Fruit fly (Drosophila melanogaster): ENCODE measurements around the gene CG1571.

CG1571 gene

dm6 chrX:8100826-8101079 is 25.1 kb downstream of the CG1571 start:
- TF ChIP-seq ey (GFP tag; optimal IDR thresholded peaks at IDR 0.05) (no peak), Myc (optimal IDR thresholded peaks at IDR 0.05) (no peak), Jra (GFP tag; optimal IDR thresholded peaks at IDR 0.05) (no peak), CrebA (GFP tag; optimal IDR thresholded peaks at IDR 0.05; ENCODE audit: borderline replicate concordance) (no peak), dl (GFP tag; optimal IDR thresholded peaks at IDR 0.05; ENCODE audit: insufficient read depth in 1 of 2, partially characterized antibody in 2 of 2) (no peak), sage (GFP tag; optimal IDR thresholded peaks at IDR 0.05) (no peak), Dif (GFP tag; optimal IDR thresholded peaks at IDR 0.05; ENCODE audit: partially characterized antibody) (no peak), h (GFP tag; optimal IDR thresholded peaks at IDR 0.05) (no peak), psq (GFP tag; optimal IDR thresholded peaks at IDR 0.05) (no peak), Vsx2 (GFP tag; optimal IDR thresholded peaks at IDR 0.05; ENCODE audit: partially characterized antibody) (no peak), N (GFP tag; optimal IDR thresholded peaks at IDR 0.05) (no peak), GATAd (GFP tag; optimal IDR thresholded peaks at IDR 0.05) (no peak), Hr78 (GFP tag; optimal IDR thresholded peaks at IDR 0.05) (no peak), br (GFP tag; optimal IDR thresholded peaks at IDR 0.05) (no peak), HLH106 (tag; optimal IDR thresholded peaks at IDR 0.05) (no peak), CG9705 (GFP tag; optimal IDR thresholded peaks at IDR 0.05) (no peak)

DNA sequence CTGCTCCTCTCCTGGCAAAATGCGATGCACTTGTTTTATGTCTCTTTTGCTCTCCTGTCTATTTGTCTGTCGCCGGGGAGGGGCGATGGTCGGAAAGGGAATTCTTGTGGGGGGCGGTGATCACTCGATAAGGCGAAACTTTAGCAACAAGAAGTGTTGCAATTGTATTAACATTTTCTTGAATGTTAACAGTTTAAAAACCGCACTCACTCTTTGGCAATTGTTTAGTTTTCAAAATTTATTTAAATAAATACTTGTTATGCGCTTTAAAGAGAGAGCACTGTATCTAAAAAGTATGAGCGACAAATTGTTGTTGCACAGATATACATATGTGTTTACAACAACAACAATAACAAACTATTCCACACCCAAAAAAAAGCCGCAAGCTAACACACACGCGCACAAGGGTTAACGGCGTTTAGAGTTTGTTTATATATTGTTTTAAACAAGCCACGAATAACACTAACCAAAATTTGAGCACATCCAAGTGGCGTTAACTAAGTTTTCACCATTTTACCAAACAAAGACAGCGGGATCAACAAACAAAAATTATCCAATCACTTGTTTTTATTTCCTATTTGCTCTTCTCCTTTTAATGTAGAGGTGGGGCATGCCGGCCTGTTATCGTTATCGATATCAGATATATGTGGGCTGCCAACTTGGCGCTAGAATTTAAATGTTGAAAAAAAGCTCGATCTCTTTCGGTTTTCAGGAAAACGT is 26.0 kb downstream of the CG1571 start, which contains the start of gene CG2258:
Gene CG2258, minus strand, starts transcription at position 617 of the 720 bp plus-strand sequence.
- TF ChIP-seq rgr (GFP tag; optimal IDR thresholded peaks at IDR 0.05) (peak; percentile 84), Sp1 (GFP tag; optimal IDR thresholded peaks at IDR 0.05) (peak; percentile 75), woc (GFP tag; optimal IDR thresholded peaks at IDR 0.05) (peak; percentile 69), psq (GFP tag; optimal IDR thresholded peaks at IDR 0.05) (peak; percentile 65), Vsx2 (GFP tag; optimal IDR thresholded peaks at IDR 0.05; ENCODE audit: partially characterized antibody) (no peak), br (GFP tag; optimal IDR thresholded peaks at IDR 0.05) (peak; percentile 71), ey (GFP tag; optimal IDR thresholded peaks at IDR 0.05) (peak; percentile 61), Dfd (GFP tag; optimal IDR thresholded peaks at IDR 0.05) (no peak), CrebA (GFP tag; optimal IDR thresholded peaks at IDR 0.05; ENCODE audit: borderline replicate concordance) (no peak), brk (GFP tag; optimal IDR thresholded peaks at IDR 0.05) (no peak), Mio (GFP tag; optimal IDR thresholded peaks at IDR 0.05) (no peak), foxo (GFP tag; optimal IDR thresholded peaks at IDR 0.05) (peak in 1 of 2 experiments; percentile 65), pan (optimal IDR thresholded peaks at IDR 0.05) (no peak), h (GFP tag; optimal IDR thresholded peaks at IDR 0.05) (peak; percentile 83), Hnf4 (GFP tag; optimal IDR thresholded peaks at IDR 0.05) (peak; percentile 72), Rel (GFP tag; optimal IDR thresholded peaks at IDR 0.05) (no peak), Rel (tag; optimal IDR thresholded peaks at IDR 0.05) (peak; percentile 39), HLH106 (tag; optimal IDR thresholded peaks at IDR 0.05) (peak; percentile 73), OdsH (GFP tag; optimal IDR thresholded peaks at IDR 0.05) (peak; percentile 74), fru (GFP tag; optimal IDR thresholded peaks at IDR 0.05) (peak; percentile 59), CG9705 (GFP tag; optimal IDR thresholded peaks at IDR 0.05) (peak; percentile 53), sage (GFP tag; optimal IDR thresholded peaks at IDR 0.05) (peak; percentile 39), Jra (GFP tag; optimal IDR thresholded peaks at IDR 0.05) (peak; percentile 37), dmrt93B (GFP tag; optimal IDR thresholded peaks at IDR 0.05) (peak; percentile 46), CG32264 (GFP tag; optimal IDR thresholded peaks at IDR 0.05) (peak; percentile 17)

- TF ChIP-seq lola (GFP tag; optimal IDR thresholded peaks at IDR 0.05) (no peak), pan (optimal IDR thresholded peaks at IDR 0.05) (no peak), Dfd (GFP tag; optimal IDR thresholded peaks at IDR 0.05) (no peak), fru (GFP tag; optimal IDR thresholded peaks at IDR 0.05) (peak; percentile 23), h (GFP tag; optimal IDR thresholded peaks at IDR 0.05) (peak; percentile 12), Rel (GFP tag; optimal IDR thresholded peaks at IDR 0.05) (no peak), Rel (tag; optimal IDR thresholded peaks at IDR 0.05) (peak; percentile 61)
Observed at dm6 chrX:8106281-8107050, 30.8 kb downstream of the CG1571 start.

dm6 chrX:8107936-8108335 is 32.3 kb downstream of the CG1571 start:
- TF ChIP-seq woc (GFP tag; optimal IDR thresholded peaks at IDR 0.05) (no peak), N (GFP tag; optimal IDR thresholded peaks at IDR 0.05) (no peak), Dif (GFP tag; optimal IDR thresholded peaks at IDR 0.05; ENCODE audit: partially characterized antibody) (no peak), brk (GFP tag; optimal IDR thresholded peaks at IDR 0.05) (no peak), dsf (GFP tag; optimal IDR thresholded peaks at IDR 0.05; ENCODE audit: borderline replicate concordance) (no peak), Mio (GFP tag; optimal IDR thresholded peaks at IDR 0.05) (no peak), Jra (GFP tag; optimal IDR thresholded peaks at IDR 0.05) (no peak), dl (GFP tag; optimal IDR thresholded peaks at IDR 0.05; ENCODE audit: insufficient read depth in 1 of 2, partially characterized antibody in 2 of 2) (no peak), Rel (GFP tag; optimal IDR thresholded peaks at IDR 0.05) (no peak), Rel (tag; optimal IDR thresholded peaks at IDR 0.05) (no peak), OdsH (GFP tag; optimal IDR thresholded peaks at IDR 0.05) (no peak), CrebA (GFP tag; optimal IDR thresholded peaks at IDR 0.05; ENCODE audit: borderline replicate concordance) (no peak), pan (optimal IDR thresholded peaks at IDR 0.05) (no peak), jim (GFP tag; optimal IDR thresholded peaks at IDR 0.05) (no peak), lola (GFP tag; optimal IDR thresholded peaks at IDR 0.05) (no peak), ey (GFP tag; optimal IDR thresholded peaks at IDR 0.05) (no peak), HLH106 (tag; optimal IDR thresholded peaks at IDR 0.05) (no peak), dmrt93B (GFP tag; optimal IDR thresholded peaks at IDR 0.05) (no peak), psq (GFP tag; optimal IDR thresholded peaks at IDR 0.05) (no peak), Dfd (GFP tag; optimal IDR thresholded peaks at IDR 0.05) (no peak)

All from whole organism, wandering third instar larva.